Fruit fly (Drosophila melanogaster) S2 (cell line): ENCODE results near the gene ND-ASHI.

ENCODE experiments used
- CG8478 ChIP-seq: fragments of >200 bp; optimal IDR thresholded peaks from 2 replicates; lab custom pipeline; 2018
- CTCF ChIP-seq, 2 experiments: fragments of >200 bp; optimal IDR thresholded peaks; 2 replicates each; lab custom pipeline; 2018

- no peak for TF ChIP-seq CTCF (optimal IDR thresholded peaks at IDR 0.05; lab: Kevin White, UChicago)
- no peak for TF ChIP-seq CG8478 (lab: Kevin White, UChicago)
Observed at dm6 chrX:6709252-6710037, 30.5 kb upstream of the ND-ASHI start.
